Worm (Caenorhabditis elegans): ENCODE data around the gene twk-36.

The twk-36 gene

ce11 chrV:17721709-17722108, 25.1 kb downstream of the twk-36 start (continued):
- peak; percentile 67 for TF ChIP-seq unc-62 (GFP tag; optimal IDR thresholded peaks at IDR 0.05)
- TF ChIP-seq nfyb-1 (GFP tag; IDR thresholded peaks at IDR 0.05) = 0 out of 2 replicates have a peak, but pooled peaks have one; percentile 53
- peak; percentile 20 for TF ChIP-seq madf-10 (tag; optimal IDR thresholded peaks at IDR 0.05)
- no peak for TF ChIP-seq ztf-3 (GFP tag; optimal IDR thresholded peaks at IDR 0.05)
- peak; percentile 99 for TF ChIP-seq nhr-80 (tag; optimal IDR thresholded peaks at IDR 0.05)
- no peak for TF ChIP-seq rpc-1 (optimal IDR thresholded peaks at IDR 0.05)
- no peak for TF ChIP-seq rpc-1 (tag; optimal IDR thresholded peaks at IDR 0.05)
- TF ChIP-seq Y56A3A.18 (GFP tag; IDR thresholded peaks at IDR 0.05) = no peak
- TF ChIP-seq hrde-1 (tag; optimal IDR thresholded peaks at IDR 0.05; ENCODE audit: borderline replicate concordance) = no peak
- TF ChIP-seq D2030.7 (GFP tag; IDR thresholded peaks at IDR 0.05) = no peak
- TF ChIP-seq lin-54 (GFP tag; optimal IDR thresholded peaks at IDR 0.05) = no peak
- peak; percentile 56; the same call in 1 of the 2 replicates for TF ChIP-seq dox-1 (GFP tag; IDR thresholded peaks at IDR 0.05)
- TF ChIP-seq mel-28 (tag; optimal IDR thresholded peaks at IDR 0.05; ENCODE audit: borderline replicate concordance) = no peak
- TF ChIP-seq lin-26 (GFP tag; IDR thresholded peaks at IDR 0.05) = no peak
- TF ChIP-seq atf-7 (tag; optimal IDR thresholded peaks at IDR 0.05) = peak; percentile 83
- no peak for TF ChIP-seq F33H1.4 (GFP tag; IDR thresholded peaks at IDR 0.05)
- TF ChIP-seq F22D6.2 (tag; optimal IDR thresholded peaks at IDR 0.05) = no peak
- no peak for TF ChIP-seq tbx-9 (tag; optimal IDR thresholded peaks at IDR 0.05; ENCODE audit: borderline replicate concordance)
- TF ChIP-seq cebp-1 (GFP tag; IDR thresholded peaks at IDR 0.05) = peak; percentile 22; the same call in 1 of the 2 replicates
- peak; percentile 70 for TF ChIP-seq cebp-1 (tag; optimal IDR thresholded peaks at IDR 0.05)
- no peak for TF ChIP-seq pbrm-1 (GFP tag; IDR thresholded peaks at IDR 0.05)
- peak; percentile 72; the same call in 1 of the 2 replicates for TF ChIP-seq Y95B8A.8 (GFP tag; IDR thresholded peaks at IDR 0.05)
- no peak for TF ChIP-seq nhr-120 (GFP tag; IDR thresholded peaks at IDR 0.05)
- TF ChIP-seq Y67H2A.10 (GFP tag; conservative IDR thresholded peaks at IDR 0.05) = no peak

ce11 chrV:17718647-17719046, 28.2 kb downstream of the twk-36 start, which contains the start of gene str-77:
Gene str-77 (plus strand): TSS chrV:17718947.
- no peak for TF ChIP-seq fkh-3 (tag; optimal IDR thresholded peaks at IDR 0.05)
- no peak for TF ChIP-seq T26A5.8 (tag; optimal IDR thresholded peaks at IDR 0.05)
- no peak for TF ChIP-seq egl-18 (GFP tag; IDR thresholded peaks at IDR 0.05)
- no peak for TF ChIP-seq lin-54 (GFP tag; optimal IDR thresholded peaks at IDR 0.05)
- TF ChIP-seq ztf-18 (tag; optimal IDR thresholded peaks at IDR 0.05) = no peak
- TF ChIP-seq snpc-1.3 (tag; optimal IDR thresholded peaks at IDR 0.05; ENCODE audit: insufficient read depth) = no peak
- no peak for TF ChIP-seq hlh-12 (tag; optimal IDR thresholded peaks at IDR 0.05)
- TF ChIP-seq ztf-25 (GFP tag; IDR thresholded peaks at IDR 0.05) = no peak
- TF ChIP-seq hmg-1.2 (GFP tag; IDR thresholded peaks at IDR 0.05) = no peak
- TF ChIP-seq snpc-4 (GFP tag; optimal IDR thresholded peaks at IDR 0.05) = no peak
- no peak for TF ChIP-seq snpc-4 (tag; optimal IDR thresholded peaks at IDR 0.05)
- TF ChIP-seq sdz-38 (tag; optimal IDR thresholded peaks at IDR 0.05) = no peak
- TF ChIP-seq xnd-1 (tag; optimal IDR thresholded peaks at IDR 0.05) = no peak
- TF ChIP-seq ccch-3 (GFP tag; optimal IDR thresholded peaks at IDR 0.05) = no peak
- no peak for TF ChIP-seq egrh-3 (GFP tag; IDR thresholded peaks at IDR 0.05)
- TF ChIP-seq mes-4 (tag; optimal IDR thresholded peaks at IDR 0.05) = no peak
- no peak for TF ChIP-seq nfya-2 (GFP tag; IDR thresholded peaks at IDR 0.05)

All from whole organism, young adult.